Worm (Caenorhabditis elegans): Measurements from ENCODE around the gene ugt-64.

ce11 chrV:3549553-3549952 lies 43.4 kb upstream of the ugt-64 start, which contains the start of gene sri-21:
- TF ChIP-seq snpc-4 (GFP tag; optimal IDR thresholded peaks at IDR 0.05) (no peak), snpc-4 (tag; optimal IDR thresholded peaks at IDR 0.05) (no peak), attf-6 (GFP tag; IDR thresholded peaks at IDR 0.05) (no peak), die-1 (tag; optimal IDR thresholded peaks at IDR 0.05) (no peak), Y79H2A.3 (GFP tag; conservative IDR thresholded peaks at IDR 0.05) (no peak), sptf-2 (GFP tag; optimal IDR thresholded peaks at IDR 0.05) (no peak), ceh-40 (GFP tag; IDR thresholded peaks at IDR 0.05) (no peak), unc-62 (GFP tag; optimal IDR thresholded peaks at IDR 0.05) (no peak), ccch-3 (GFP tag; optimal IDR thresholded peaks at IDR 0.05) (no peak), F55B11.4 (tag; optimal IDR thresholded peaks at IDR 0.05; ENCODE audit: borderline replicate concordance, insufficient read depth) (no peak), ceh-58 (GFP tag; IDR thresholded peaks at IDR 0.05) (no peak)
